Fruit fly (Drosophila melanogaster) Kc167 (cell line): Measurements from ENCODE around the gene CG33127.

Experiments used
- Myc ChIP-seq: fragments of >200 bp; optimal IDR thresholded peaks from 2 replicates; lab custom pipeline; 2017; ENCODE audit warnings: missing external identifiers
- Sin3A ChIP-seq: fragments of >200 bp; optimal IDR thresholded peaks from 2 replicates; lab custom pipeline; 2018; ENCODE audit warnings: missing external identifiers
- insv ChIP-seq: fragments of >200 bp; optimal IDR thresholded peaks from 3 replicates; lab custom pipeline; 2018; ENCODE audit warnings: missing external identifiers
- psq ChIP-seq: fragments of >200 bp; optimal IDR thresholded peaks from 2 replicates; lab custom pipeline; 2017; ENCODE audit warnings: missing external identifiers

- TF ChIP-seq psq = no peak
- no peak for TF ChIP-seq Sin3A (lab: Kevin White, UChicago)
- TF ChIP-seq insv (lab: Kevin White, UChicago) = no peak
- TF ChIP-seq Myc (lab: Kevin White, UChicago) = no peak
Measured at dm6 chr2L:307129-307528, 14.8 kb upstream of the CG33127 start.
